Fruit fly (Drosophila melanogaster) whole organism, prepupa: ENCODE results near the gene CG4004.

ENCODE experiments used
- CG10631 ChIP-seq: fragments of 200-800 bp; sonication (Bioruptor generic); optimal IDR thresholded peaks from 2 replicates; lab custom pipeline; 2016; ENCODE audit warnings: missing biosample characterization, missing genetic modification characterization
- CG10669 ChIP-seq: fragments of 200-800 bp; sonication (Bioruptor generic); optimal IDR thresholded peaks from 3 replicates; lab custom pipeline; 2018; ENCODE audit warnings: missing biosample characterization, mild to moderate bottlenecking, missing genetic modification characterization, moderate library complexity
- CG16779 ChIP-seq: fragments of 200-800 bp; sonication (Bioruptor generic); optimal IDR thresholded peaks from 3 replicates; lab custom pipeline; 2017; ENCODE audit warnings: missing biosample characterization, mild to moderate bottlenecking, missing genetic modification characterization
- Gug ChIP-seq: fragments of 200-800 bp; sonication (Bioruptor generic); IDR thresholded peaks from 2 replicates; pipeline ENCODE4 v1.3.6; 2022; ENCODE audit warnings: missing biosample characterization, missing genetic modification characterization
- Hr38 ChIP-seq: sonication (Bioruptor generic); optimal IDR thresholded peaks from 2 replicates; lab custom pipeline; 2016; ENCODE audit warnings: missing biosample characterization, missing genetic modification characterization

- no peak for TF ChIP-seq Gug (GFP tag; lab: Robert Waterston, UW)
- TF ChIP-seq CG10669 (GFP tag; lab: Kevin White, UChicago) = no peak
- no peak for TF ChIP-seq CG10631 (GFP tag; lab: Kevin White, UChicago)
- TF ChIP-seq CG16779 = no peak
- no peak for TF ChIP-seq Hr38 (GFP tag; lab: Kevin White, UChicago)
Measured at dm6 chrX:12732486-12732885, 11.5 kb upstream of the CG4004 start.
